Fruit fly (Drosophila melanogaster): ENCODE results near the gene Sdic3.
A peak's percentile ranks its signal among the peaks of the same experiment; 100 is the strongest.

The Sdic3 gene

DNA sequence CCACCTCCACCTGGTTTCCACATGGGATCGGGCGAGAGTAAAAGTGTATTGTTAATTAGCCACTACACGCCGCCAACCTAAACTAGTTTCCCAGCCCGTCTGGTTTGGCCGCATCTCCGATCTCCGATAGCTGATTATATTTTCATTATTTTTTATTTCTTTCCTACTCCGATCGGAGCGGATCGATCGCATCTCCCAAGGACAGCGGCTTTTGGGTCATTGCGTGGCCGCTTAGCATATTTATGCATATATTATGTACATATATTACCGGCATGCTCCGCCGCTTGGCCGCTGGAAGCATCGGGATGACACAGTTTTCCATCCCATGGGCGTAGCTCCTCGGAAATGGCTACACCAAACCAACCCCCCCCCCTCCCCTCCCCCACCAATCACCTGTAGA, 43.9 kb upstream of the Sdic3 start (continued):
- TF ChIP-seq onecut (GFP tag; IDR thresholded peaks at IDR 0.05) (peak; percentile 40; the same call in 1 of the 2 replicates), crol (GFP tag; IDR thresholded peaks at IDR 0.05) (peak; percentile 64), Dip2 (GFP tag; IDR thresholded peaks at IDR 0.05) (no peak), CG13894 (tag; optimal IDR thresholded peaks at IDR 0.05) (peak; percentile 94), vvl (GFP tag; IDR thresholded peaks at IDR 0.05) (peak; percentile 96), abd-A (tag; optimal IDR thresholded peaks at IDR 0.05) (peak; percentile 91), chinmo (GFP tag; IDR thresholded peaks at IDR 0.05; ENCODE audit: partially characterized antibody) (peak; percentile 82; the same call in 2 of the 4 replicates), CG31441 (GFP tag; IDR thresholded peaks at IDR 0.05) (no peak), sd (tag; optimal IDR thresholded peaks at IDR 0.05) (peak; percentile 2), peb (GFP tag; IDR thresholded peaks at IDR 0.05) (no peak), CG33557 (GFP tag; optimal IDR thresholded peaks at IDR 0.05) (no peak), kni (GFP tag; optimal IDR thresholded peaks at IDR 0.05) (peak; percentile 8)

DNA sequence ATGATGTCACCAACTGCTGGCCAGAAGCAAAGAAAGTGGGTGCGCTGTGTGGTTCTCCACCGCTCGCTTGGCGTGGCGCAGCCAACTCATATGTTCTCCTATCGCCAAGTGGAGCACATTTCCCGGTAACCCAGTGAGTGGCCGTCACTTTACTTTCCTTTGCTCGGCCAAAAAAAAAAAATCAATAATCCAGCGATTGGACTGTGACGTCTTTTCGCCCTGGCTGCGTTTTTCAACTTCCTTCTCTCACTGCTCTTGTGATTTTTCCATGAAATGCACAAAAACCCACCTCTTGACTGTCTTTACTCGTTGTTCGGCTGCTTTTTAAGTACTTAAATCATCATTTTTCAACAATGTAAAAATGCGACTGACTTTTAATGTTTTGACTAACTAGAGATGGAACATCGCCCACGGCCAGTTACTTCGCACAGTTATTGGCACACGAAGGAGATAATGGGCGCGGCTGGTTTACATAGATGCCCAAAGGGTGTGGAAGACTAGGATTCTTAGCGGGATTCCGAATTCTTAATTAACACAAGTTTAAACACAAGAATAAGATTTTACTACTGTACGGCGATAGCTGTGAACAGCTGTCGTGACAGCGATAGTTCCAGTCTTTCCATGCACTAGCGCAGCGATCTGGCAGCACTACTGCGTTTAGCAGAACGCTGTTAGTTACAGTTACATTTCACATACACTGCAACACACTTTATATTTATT, 41.9 kb upstream of the Sdic3 start, which contains the start of gene sw:
Gene sw, minus strand, starts transcription at position 589 of the 720 bp plus-strand sequence.
- TF ChIP-seq ems (GFP tag; optimal IDR thresholded peaks at IDR 0.05) (peak; percentile 62), btn (GFP tag; optimal IDR thresholded peaks at IDR 0.05) (no peak), Sox100B (GFP tag; optimal IDR thresholded peaks at IDR 0.05) (peak; percentile 25), sna (GFP tag; IDR thresholded peaks at IDR 0.05; ENCODE audit: partially characterized antibody) (peak; percentile 89), ssp (GFP tag; IDR thresholded peaks at IDR 0.05) (peak; percentile 63), mld (GFP tag; IDR thresholded peaks at IDR 0.05; ENCODE audit: partially characterized antibody) (peak; percentile 77), rib (GFP tag; IDR thresholded peaks at IDR 0.05) (0 out of 2 replicates have a peak, but pooled peaks have one; percentile 18), CG11085 (GFP tag; IDR thresholded peaks at IDR 0.05) (peak; percentile 56; the same call in 1 of the 2 replicates), CG13624 (GFP tag; optimal IDR thresholded peaks at IDR 0.05) (peak; percentile 79), kni (GFP tag; optimal IDR thresholded peaks at IDR 0.05) (no peak), CG13123 (GFP tag; optimal IDR thresholded peaks at IDR 0.05) (no peak), jumu (GFP tag; optimal IDR thresholded peaks at IDR 0.05) (peak; percentile 60), CG12744 (GFP tag; optimal IDR thresholded peaks at IDR 0.05) (no peak), Xrp1 (GFP tag; IDR thresholded peaks at IDR 0.05) (peak; percentile 58), Hmx (GFP tag; optimal IDR thresholded peaks at IDR 0.05) (no peak), CG7357 (GFP tag; IDR thresholded peaks at IDR 0.05) (no peak), CG15073 (GFP tag; optimal IDR thresholded peaks at IDR 0.05) (no peak), cad (GFP tag; optimal IDR thresholded peaks at IDR 0.05) (no peak), MESR4 (GFP tag; optimal IDR thresholded peaks at IDR 0.05) (peak; percentile 73), CG6813 (GFP tag; optimal IDR thresholded peaks at IDR 0.05) (no peak), Dll (GFP tag; IDR thresholded peaks at IDR 0.05; ENCODE audit: partially characterized antibody) (peak; percentile 95), CG7786 (GFP tag; optimal IDR thresholded peaks at IDR 0.05) (peak; percentile 54), phol (tag; optimal IDR thresholded peaks at IDR 0.05) (peak; percentile 73), CG3847 (GFP tag; IDR thresholded peaks at IDR 0.05) (peak; percentile 92), CG17912 (GFP tag; optimal IDR thresholded peaks at IDR 0.05) (no peak), CG8924 (tag; optimal IDR thresholded peaks at IDR 0.05) (peak; percentile 63), Ets65A (GFP tag) (peak; percentile 98), sc (optimal IDR thresholded peaks at IDR 0.05) (no peak), sc (GFP tag; optimal IDR thresholded peaks at IDR 0.05) (peak; percentile 6), da (GFP tag; optimal IDR thresholded peaks at IDR 0.05) (no peak), unpg (GFP tag; optimal IDR thresholded peaks at IDR 0.05) (peak; percentile 49), Aef1 (GFP tag; IDR thresholded peaks at IDR 0.05) (peak; percentile 74), sob (GFP tag; IDR thresholded peaks at IDR 0.05) (peak; percentile 79), Ssrp (tag; optimal IDR thresholded peaks at IDR 0.05) (peak; percentile 52), CG17612 (GFP tag; IDR thresholded peaks at IDR 0.05) (no peak), pb (GFP tag; optimal IDR thresholded peaks at IDR 0.05) (peak; percentile 46), CG18011 (GFP tag; optimal IDR thresholded peaks at IDR 0.05) (peak; percentile 28), fd102C (GFP tag; optimal IDR thresholded peaks at IDR 0.05) (no peak), peb (GFP tag; IDR thresholded peaks at IDR 0.05) (0 out of 2 replicates have a peak, but pooled peaks have one; percentile 23)
